Fruit fly (Drosophila melanogaster) whole organism, prepupa: ENCODE measurements around the gene Rab8.

ENCODE experiments used
- Blimp-1 ChIP-seq: fragments of 200-800 bp; sonication (Bioruptor generic); optimal IDR thresholded peaks from 3 replicates; lab custom pipeline; 2017; ENCODE audit warnings: missing biosample characterization, missing genetic modification characterization, mild to moderate bottlenecking, moderate library complexity, missing genetic modification reagents
- CG10669 ChIP-seq: fragments of 200-800 bp; sonication (Bioruptor generic); optimal IDR thresholded peaks from 3 replicates; lab custom pipeline; 2018; ENCODE audit warnings: missing biosample characterization, mild to moderate bottlenecking, missing genetic modification characterization, moderate library complexity
- CG11294 ChIP-seq: fragments of 200-800 bp; sonication (Bioruptor generic); IDR thresholded peaks from 2 replicates; pipeline ENCODE4 v1.3.6; 2022; ENCODE audit warnings: missing biosample characterization, missing genetic modification characterization
- CG11762 ChIP-seq: fragments of 200-800 bp; sonication (Bioruptor generic); optimal IDR thresholded peaks from 3 replicates; lab custom pipeline; 2016; ENCODE audit warnings: missing biosample characterization, missing genetic modification characterization; ENCODE audit not compliant: insufficient read depth
- CG11902 ChIP-seq: fragments of 200-800 bp; sonication (Bioruptor generic); optimal IDR thresholded peaks from 3 replicates; lab custom pipeline; 2016; ENCODE audit warnings: missing biosample characterization, missing genetic modification characterization
- CG15336 ChIP-seq: fragments of 200-800 bp; sonication (Bioruptor generic); IDR thresholded peaks from 2 replicates; pipeline ENCODE4 v1.3.6; 2022; ENCODE audit warnings: missing biosample characterization, missing genetic modification characterization
- CG1621 ChIP-seq: fragments of 200-800 bp; sonication (Bioruptor generic); optimal IDR thresholded peaks from 3 replicates; lab custom pipeline; 2018; ENCODE audit warnings: missing biosample characterization, mild to moderate bottlenecking, missing genetic modification characterization
- CG16779 ChIP-seq: fragments of 200-800 bp; sonication (Bioruptor generic); optimal IDR thresholded peaks from 3 replicates; lab custom pipeline; 2017; ENCODE audit warnings: missing biosample characterization, mild to moderate bottlenecking, missing genetic modification characterization
- CG31627 ChIP-seq: fragments of 200-800 bp; sonication (Bioruptor generic); optimal IDR thresholded peaks from 3 replicates; lab custom pipeline; 2016; ENCODE audit warnings: missing biosample characterization, missing genetic modification characterization
- CG32006 ChIP-seq: fragments of 200-800 bp; sonication (Bioruptor generic); optimal IDR thresholded peaks from 3 replicates; lab custom pipeline; 2017; ENCODE audit warnings: missing biosample characterization, mild to moderate bottlenecking, missing genetic modification characterization
- CG34406 ChIP-seq: fragments of 200-800 bp; sonication (Bioruptor generic); optimal IDR thresholded peaks from 3 replicates; lab custom pipeline; 2016; ENCODE audit warnings: missing biosample characterization, missing genetic modification characterization
- CG3919 ChIP-seq: fragments of 200-800 bp; sonication (Bioruptor generic); optimal IDR thresholded peaks from 3 replicates; lab custom pipeline; 2016; ENCODE audit warnings: missing biosample characterization, missing genetic modification characterization
- CG6163 ChIP-seq: fragments of 200-800 bp; sonication (Bioruptor generic); IDR thresholded peaks from 3 replicates; pipeline ENCODE4 v1.3.6; 2022; ENCODE audit warnings: missing biosample characterization, missing genetic modification characterization
- CG6276 ChIP-seq: fragments of 200-800 bp; sonication (Bioruptor generic); optimal IDR thresholded peaks from 2 replicates; lab custom pipeline; 2017; ENCODE audit warnings: missing biosample characterization, mild to moderate bottlenecking, missing genetic modification characterization
- CG6792 ChIP-seq: fragments of 200-800 bp; sonication (Bioruptor generic); optimal IDR thresholded peaks from 3 replicates; lab custom pipeline; 2016; ENCODE audit warnings: missing biosample characterization, missing genetic modification characterization
- CG6808 ChIP-seq: fragments of 200-800 bp; sonication (Bioruptor generic); optimal IDR thresholded peaks from 3 replicates; lab custom pipeline; 2017; ENCODE audit warnings: missing biosample characterization, missing genetic modification characterization, mild to moderate bottlenecking, moderate library complexity, missing genetic modification reagents
- CG6854 ChIP-seq: fragments of 200-800 bp; sonication (Bioruptor generic); optimal IDR thresholded peaks from 2 replicates; lab custom pipeline; 2017; ENCODE audit warnings: missing biosample characterization, mild to moderate bottlenecking, missing genetic modification characterization
- CG7368 ChIP-seq: fragments of 200-800 bp; sonication (Bioruptor generic); optimal IDR thresholded peaks from 3 replicates; lab custom pipeline; 2016; ENCODE audit warnings: missing biosample characterization, missing genetic modification characterization
- CG8319 ChIP-seq: fragments of 200-800 bp; sonication (Bioruptor generic); optimal IDR thresholded peaks from 3 replicates; lab custom pipeline; 2016; ENCODE audit warnings: missing biosample characterization, missing genetic modification characterization
- CG8632 ChIP-seq: fragments of 200-800 bp; sonication (Bioruptor generic); optimal IDR thresholded peaks from 3 replicates; lab custom pipeline; 2016; ENCODE audit warnings: missing biosample characterization, missing genetic modification characterization
- Eip75B ChIP-seq: fragments of 200-800 bp; sonication (Bioruptor generic); optimal IDR thresholded peaks from 3 replicates; lab custom pipeline; 2016; ENCODE audit warnings: missing biosample characterization, missing genetic modification characterization
- Eip78C ChIP-seq: fragments of 200-800 bp; sonication (Bioruptor generic); peaks from one replicate; lab custom pipeline; 2016; ENCODE audit warnings: missing biosample characterization, missing genetic modification characterization
- Eip93F ChIP-seq: fragments of 200-800 bp; sonication (Bioruptor generic); optimal IDR thresholded peaks from 2 replicates; lab custom pipeline; 2016; ENCODE audit warnings: missing biosample characterization, mild to moderate bottlenecking, missing genetic modification characterization
- Ets21C ChIP-seq: fragments of 200-800 bp; sonication (Bioruptor generic); optimal IDR thresholded peaks from 3 replicates; lab custom pipeline; 2016; ENCODE audit warnings: missing biosample characterization, missing genetic modification characterization
- Ets96B ChIP-seq: fragments of 200-800 bp; optimal IDR thresholded peaks from 2 replicates; lab custom pipeline; 2019; ENCODE audit warnings: missing biosample characterization, mild to moderate bottlenecking, missing genetic modification characterization, moderate library complexity
- Hr38 ChIP-seq: sonication (Bioruptor generic); optimal IDR thresholded peaks from 2 replicates; lab custom pipeline; 2016; ENCODE audit warnings: missing biosample characterization, missing genetic modification characterization
- Hr39 ChIP-seq: fragments of 200-800 bp; sonication (Bioruptor generic); optimal IDR thresholded peaks from 2 replicates; lab custom pipeline; 2016; ENCODE audit warnings: missing biosample characterization, missing genetic modification characterization
- Hr4 ChIP-seq: fragments of 200-800 bp; sonication (Bioruptor generic); optimal IDR thresholded peaks from 3 replicates; lab custom pipeline; 2016; ENCODE audit warnings: missing biosample characterization, missing genetic modification characterization
- Lpt ChIP-seq: fragments of 200-800 bp; sonication (Bioruptor generic); optimal IDR thresholded peaks from 3 replicates; lab custom pipeline; 2016; ENCODE audit warnings: missing biosample characterization, missing genetic modification characterization
- Met ChIP-seq: fragments of 200-800 bp; sonication (Bioruptor generic); optimal IDR thresholded peaks from 3 replicates; lab custom pipeline; 2016; ENCODE audit warnings: missing biosample characterization, missing genetic modification characterization
- Smox ChIP-seq: fragments of 200-800 bp; sonication (Bioruptor generic); optimal IDR thresholded peaks from 3 replicates; lab custom pipeline; 2016; ENCODE audit warnings: missing biosample characterization, missing genetic modification characterization
- Sox102F ChIP-seq: fragments of 200-800 bp; sonication (Bioruptor generic); optimal IDR thresholded peaks from 2 replicates; lab custom pipeline; 2016; ENCODE audit warnings: missing biosample characterization, mild to moderate bottlenecking, missing genetic modification characterization
- Sox14 ChIP-seq: fragments of 200-800 bp; sonication (Bioruptor generic); optimal IDR thresholded peaks from 3 replicates; lab custom pipeline; 2016; ENCODE audit warnings: missing biosample characterization, missing genetic modification characterization
- Sox15 ChIP-seq: fragments of 200-800 bp; sonication (Bioruptor generic); optimal IDR thresholded peaks from 3 replicates; lab custom pipeline; 2016; ENCODE audit warnings: missing biosample characterization, missing genetic modification characterization
- acj6 ChIP-seq: fragments of 200-800 bp; sonication (Bioruptor generic); optimal IDR thresholded peaks from 3 replicates; lab custom pipeline; 2016; ENCODE audit warnings: missing biosample characterization, missing genetic modification characterization
- cyc ChIP-seq: fragments of 200-800 bp; sonication (Bioruptor generic); optimal IDR thresholded peaks from 3 replicates; lab custom pipeline; 2016; ENCODE audit warnings: missing biosample characterization, missing genetic modification characterization
- dac ChIP-seq: fragments of 200-800 bp; sonication (Bioruptor generic); optimal IDR thresholded peaks from 2 replicates; lab custom pipeline; 2017; ENCODE audit warnings: missing biosample characterization, mild to moderate bottlenecking, missing genetic modification characterization
- eg ChIP-seq: fragments of 200-800 bp; sonication (Bioruptor generic); IDR thresholded peaks from 3 replicates; pipeline ENCODE4 v1.3.6; 2022; ENCODE audit warnings: missing biosample characterization, missing genetic modification characterization
- esn ChIP-seq: fragments of 200-800 bp; sonication (Bioruptor generic); optimal IDR thresholded peaks from 2 replicates; lab custom pipeline; 2016; ENCODE audit warnings: missing biosample characterization, mild to moderate bottlenecking, missing genetic modification characterization, moderate library complexity
- fd59A ChIP-seq: fragments of 200-800 bp; sonication (Bioruptor generic); optimal IDR thresholded peaks from 2 replicates; lab custom pipeline; 2017; ENCODE audit warnings: missing biosample characterization, mild to moderate bottlenecking, missing genetic modification characterization, missing genetic modification reagents
- fd85E ChIP-seq: fragments of 200-800 bp; sonication (Bioruptor generic); optimal IDR thresholded peaks from 3 replicates; lab custom pipeline; 2016; ENCODE audit warnings: missing biosample characterization, missing genetic modification characterization
- fkh ChIP-seq: fragments of 200-800 bp; sonication (Bioruptor generic); optimal IDR thresholded peaks from 3 replicates; lab custom pipeline; 2017; ENCODE audit warnings: missing biosample characterization, mild to moderate bottlenecking, missing genetic modification characterization, moderate library complexity
- lz ChIP-seq: fragments of 200-800 bp; sonication (Bioruptor generic); optimal IDR thresholded peaks from 3 replicates; lab custom pipeline; 2016; ENCODE audit warnings: missing biosample characterization, missing genetic modification characterization
- net ChIP-seq: fragments of 200-800 bp; sonication (Bioruptor generic); optimal IDR thresholded peaks from 3 replicates; lab custom pipeline; 2016; ENCODE audit warnings: missing biosample characterization, missing genetic modification characterization
- pdm3 ChIP-seq: fragments of 200-800 bp; sonication (Bioruptor generic); optimal IDR thresholded peaks from 3 replicates; lab custom pipeline; 2016; ENCODE audit warnings: missing biosample characterization, missing genetic modification characterization
- salr ChIP-seq, 2 experiments: fragments of 200-800 bp; sonication (Bioruptor generic); optimal IDR thresholded peaks; 3 replicates each; lab custom pipeline; 2016 to 2018; ENCODE audit warnings: missing biosample characterization in 2 of 2, missing genetic modification characterization in 2 of 2, mild to moderate bottlenecking in 1 of 2
- spab ChIP-seq: fragments of 200-800 bp; sonication (Bioruptor generic); optimal IDR thresholded peaks from 2 replicates; lab custom pipeline; 2017; ENCODE audit warnings: missing biosample characterization, mild to moderate bottlenecking, missing genetic modification characterization, missing genetic modification reagents
- ss ChIP-seq, 2 experiments: fragments of 200-800 bp; sonication (Bioruptor generic); optimal IDR thresholded peaks; 2 replicates in 1 of 2; 3 replicates in 1 of 2; lab custom pipeline; 2017 to 2018; ENCODE audit warnings: mild to moderate bottlenecking in 2 of 2, missing biosample characterization in 2 of 2, missing genetic modification characterization in 2 of 2, moderate library complexity in 1 of 2
- topi ChIP-seq: fragments of 200-800 bp; sonication (Bioruptor generic); optimal IDR thresholded peaks from 3 replicates; lab custom pipeline; 2016; ENCODE audit warnings: missing biosample characterization, missing genetic modification characterization
- vri ChIP-seq: fragments of 200-800 bp; sonication (Bioruptor generic); optimal IDR thresholded peaks from 3 replicates; lab custom pipeline; 2016; ENCODE audit warnings: missing biosample characterization, mild to moderate bottlenecking, missing genetic modification characterization

Rab8 gene

dm6 chr3L:19870843-19871666 is at the start of gene Rab8, which contains the start of gene Usp32:
Rab8 (minus strand) TSS chr3L:19871078.
Usp32 (plus strand) TSS chr3L:19871139.
- TF ChIP-seq pdm3 (GFP tag; lab: Kevin White, UChicago) = no peak
- no peak for TF ChIP-seq CG8319 (GFP tag; lab: Kevin White, UChicago)
- TF ChIP-seq CG15336 (GFP tag; lab: Robert Waterston, UW) = 0 out of 2 replicates have a peak, but pooled peaks have one; percentile 20
- no peak for TF ChIP-seq fkh
- TF ChIP-seq CG1621 (tag; lab: Kevin White, UChicago) = peak; percentile 99
- peak; percentile 5 for TF ChIP-seq CG16779 (tag; lab: Kevin White, UChicago)
- no peak for TF ChIP-seq net (GFP tag; lab: Kevin White, UChicago)
- no peak for TF ChIP-seq CG6276 (GFP tag; lab: Kevin White, UChicago)
- TF ChIP-seq esn (GFP tag; lab: Kevin White, UChicago) = peak; percentile 68
- TF ChIP-seq topi (GFP tag; lab: Kevin White, UChicago) = peak; percentile 50
- TF ChIP-seq acj6 (GFP tag; lab: Kevin White, UChicago) = peak; percentile 28
- TF ChIP-seq Sox14 = peak; percentile 37
- peak; percentile 23 for TF ChIP-seq CG6792 (GFP tag; lab: Kevin White, UChicago)
- TF ChIP-seq Hr38 (GFP tag; lab: Kevin White, UChicago) = no peak
- peak; percentile 28 for TF ChIP-seq CG8632 (GFP tag; lab: Kevin White, UChicago)
- peak; percentile 71 for TF ChIP-seq Sox102F (GFP tag; lab: Kevin White, UChicago)
- no peak for TF ChIP-seq CG11294
- TF ChIP-seq Ets96B = no peak
- TF ChIP-seq ss (GFP tag; optimal IDR thresholded peaks at IDR 0.05; lab: Kevin White, UChicago) = peak in 1 of 2 experiments; percentile 66
- peak; percentile 11 for TF ChIP-seq CG34406 (GFP tag; lab: Kevin White, UChicago)
- TF ChIP-seq Met (GFP tag; lab: Kevin White, UChicago) = peak; percentile 59
- peak; percentile 57 for TF ChIP-seq CG31627 (GFP tag; lab: Kevin White, UChicago)
- no peak for TF ChIP-seq Eip93F (GFP tag; lab: Kevin White, UChicago)
- TF ChIP-seq Hr4 (GFP tag; lab: Kevin White, UChicago) = peak; percentile 3
- no peak for TF ChIP-seq fd85E
- peak; percentile 76 for TF ChIP-seq vri (GFP tag; lab: Kevin White, UChicago)
- TF ChIP-seq CG6163 (GFP tag; lab: Robert Waterston, UW) = peak; percentile 42; the same call in 2 of the 3 replicates
- TF ChIP-seq lz (GFP tag; lab: Kevin White, UChicago) = peak; percentile 70
- peak; percentile 87 for TF ChIP-seq Eip78C (GFP tag; lab: Kevin White, UChicago)
- no peak for TF ChIP-seq CG10669 (GFP tag; lab: Kevin White, UChicago)
- no peak for TF ChIP-seq Ets21C (GFP tag; lab: Kevin White, UChicago)
- TF ChIP-seq cyc = peak; percentile 65
- no peak for TF ChIP-seq CG11902
- peak; percentile 1 for TF ChIP-seq CG7368 (GFP tag; lab: Kevin White, UChicago)
- TF ChIP-seq Hr39 = no peak
- no peak for TF ChIP-seq CG3919 (GFP tag; lab: Kevin White, UChicago)
- no peak for TF ChIP-seq Smox (GFP tag; lab: Kevin White, UChicago)
- no peak for TF ChIP-seq CG11762 (GFP tag; lab: Kevin White, UChicago)
- TF ChIP-seq Blimp-1 (GFP tag; lab: Kevin White, UChicago) = no peak
- no peak for TF ChIP-seq CG6808 (GFP tag; lab: Kevin White, UChicago)
- no peak for TF ChIP-seq CG32006
- no peak for TF ChIP-seq spab (GFP tag; lab: Kevin White, UChicago)
- TF ChIP-seq CG6854 = no peak
- peak; percentile 47 for TF ChIP-seq Eip75B (GFP tag; lab: Kevin White, UChicago)
- no peak for TF ChIP-seq fd59A (GFP tag; lab: Kevin White, UChicago)
- TF ChIP-seq Lpt (GFP tag; lab: Kevin White, UChicago) = peak; percentile 3
- peak; percentile 13 to 18 for TF ChIP-seq salr (GFP tag; optimal IDR thresholded peaks at IDR 0.05; lab: Kevin White, UChicago)
- no peak for TF ChIP-seq Sox15 (GFP tag; lab: Kevin White, UChicago)
- TF ChIP-seq dac = no peak
- 0 out of 3 replicates have a peak, but pooled peaks have one; percentile 36 for TF ChIP-seq eg (GFP tag; lab: Robert Waterston, UW)
